Fruit fly (Drosophila melanogaster) whole organism, embryonic: ENCODE data around the gene CG43658.

Source experiments
- B-H2 ChIP-seq: fragments of 200-800 bp; sonication (Bioruptor generic); optimal IDR thresholded peaks from 2 replicates; lab custom pipeline; 2018; ENCODE audit warnings: missing biosample characterization, mild to moderate bottlenecking, missing genetic modification characterization
- CG10366 ChIP-seq: fragments of 200-800 bp; sonication (Bioruptor generic); IDR thresholded peaks from 2 replicates; pipeline ENCODE4 v1.3.6; 2022; ENCODE audit warnings: missing biosample characterization, missing genetic modification characterization
- CG12071 ChIP-seq: fragments of 200-800 bp; sonication (Bioruptor generic); optimal IDR thresholded peaks from 3 replicates; lab custom pipeline; 2018; ENCODE audit warnings: missing biosample characterization, mild to moderate bottlenecking, missing genetic modification characterization
- CG1233 ChIP-seq: fragments of 200-800 bp; sonication (Bioruptor generic); optimal IDR thresholded peaks from 4 replicates; lab custom pipeline; 2018; ENCODE audit warnings: missing biosample characterization, mild to moderate bottlenecking, missing genetic modification characterization
- CG14050 ChIP-seq: fragments of 200-800 bp; sonication (Bioruptor generic); IDR thresholded peaks from 3 replicates; pipeline ENCODE4 v1.3.6; 2022; ENCODE audit warnings: missing biosample characterization, missing genetic modification characterization
- CG14667 ChIP-seq: fragments of 200-800 bp; sonication (Bioruptor generic); IDR thresholded peaks from 2 replicates; pipeline ENCODE4 v1.3.6; 2022; ENCODE audit warnings: missing biosample characterization, missing genetic modification characterization
- CG1603 ChIP-seq: fragments of 200-800 bp; sonication (Bioruptor generic); optimal IDR thresholded peaks from 2 replicates; lab custom pipeline; 2019; ENCODE audit warnings: missing biosample characterization, mild to moderate bottlenecking, missing genetic modification characterization, moderate library complexity
- CG1832 ChIP-seq: fragments of 200-800 bp; sonication (Bioruptor generic); optimal IDR thresholded peaks from 2 replicates; lab custom pipeline; 2017; ENCODE audit warnings: missing biosample characterization, mild to moderate bottlenecking, missing genetic modification characterization, inconsistent platforms
- CG3163 ChIP-seq: fragments of 200-800 bp; sonication (Bioruptor generic); optimal IDR thresholded peaks from 3 replicates; lab custom pipeline; 2016; ENCODE audit warnings: missing biosample characterization, missing genetic modification characterization
- CG33557 ChIP-seq: fragments of 200-800 bp; sonication (Bioruptor generic); optimal IDR thresholded peaks from 2 replicates; lab custom pipeline; 2019; ENCODE audit warnings: missing biosample characterization, mild to moderate bottlenecking, missing genetic modification characterization, moderate library complexity
- CG34422 ChIP-seq: fragments of 200-800 bp; sonication (Bioruptor generic); IDR thresholded peaks from 3 replicates; pipeline ENCODE4 v1.3.6; 2022; ENCODE audit warnings: missing biosample characterization, missing genetic modification characterization
- CG3995 ChIP-seq: fragments of 200-800 bp; sonication (Bioruptor generic); optimal IDR thresholded peaks from 3 replicates; lab custom pipeline; 2016; ENCODE audit warnings: missing biosample characterization, missing genetic modification characterization
- CG4404 ChIP-seq: fragments of 200-800 bp; sonication (Bioruptor generic); IDR thresholded peaks from 2 replicates; pipeline ENCODE4 v1.3.6; 2022; ENCODE audit warnings: missing biosample characterization, missing genetic modification characterization
- CG4424 ChIP-seq: fragments of 200-800 bp; sonication (Bioruptor generic); optimal IDR thresholded peaks from 3 replicates; lab custom pipeline; 2016; ENCODE audit warnings: missing biosample characterization, missing genetic modification characterization
- CG6254 ChIP-seq: fragments of 200-800 bp; sonication (Bioruptor generic); optimal IDR thresholded peaks from 3 replicates; lab custom pipeline; 2017; ENCODE audit warnings: mild to moderate bottlenecking, missing biosample characterization, missing genetic modification reagents, missing genetic modification characterization
- CG6854 ChIP-seq: fragments of 200-800 bp; sonication (Bioruptor generic); optimal IDR thresholded peaks from 3 replicates; lab custom pipeline; 2017; ENCODE audit warnings: missing biosample characterization, mild to moderate bottlenecking, missing genetic modification characterization
- CG8089 ChIP-seq: fragments of 200-800 bp; sonication (Bioruptor generic); optimal IDR thresholded peaks from 3 replicates; lab custom pipeline; 2016; ENCODE audit warnings: missing biosample characterization, missing genetic modification characterization
- CG8924 ChIP-seq: fragments of 200-800 bp; optimal IDR thresholded peaks from 3 replicates; lab custom pipeline; 2019; ENCODE audit warnings: missing biosample characterization, mild to moderate bottlenecking, missing genetic modification characterization, moderate library complexity
- Camta ChIP-seq: fragments of 200-800 bp; sonication (Bioruptor generic); optimal IDR thresholded peaks from 2 replicates; lab custom pipeline; 2016; ENCODE audit warnings: missing biosample characterization, missing genetic modification characterization
- CoRest ChIP-seq: fragments of 200-800 bp; sonication (Bioruptor generic); optimal IDR thresholded peaks from 3 replicates; lab custom pipeline; 2018; ENCODE audit warnings: missing biosample characterization, mild to moderate bottlenecking, missing genetic modification characterization, moderate library complexity
- Dbx ChIP-seq: fragments of 200-800 bp; sonication (Bioruptor generic); IDR thresholded peaks from 3 replicates; pipeline ENCODE4 v1.3.6; 2022; ENCODE audit warnings: missing biosample characterization, missing genetic modification characterization
- Dek ChIP-seq: fragments of 200-800 bp; sonication (Bioruptor generic); optimal IDR thresholded peaks from 3 replicates; lab custom pipeline; 2019; ENCODE audit warnings: missing biosample characterization, mild to moderate bottlenecking, missing genetic modification characterization, moderate library complexity
- Fer3 ChIP-seq: fragments of 200-800 bp; sonication (Bioruptor generic); optimal IDR thresholded peaks from 2 replicates; lab custom pipeline; 2018; ENCODE audit warnings: missing biosample characterization, mild to moderate bottlenecking, missing genetic modification characterization, moderate library complexity
- Kr ChIP-seq: fragments of 200-800 bp; sonication (Bioruptor generic); optimal IDR thresholded peaks from 2 replicates; lab custom pipeline; 2017; ENCODE audit warnings: missing biosample characterization, mild to moderate bottlenecking, missing genetic modification characterization
- Med ChIP-seq: fragments of 200-800 bp; sonication (Bioruptor generic); peaks from one replicate; lab custom pipeline; 2016; ENCODE audit warnings: missing biosample characterization, missing genetic modification characterization, mild to moderate bottlenecking, inconsistent platforms, moderate library complexity
- Mes4 ChIP-seq: fragments of 200-800 bp; sonication (Bioruptor generic); optimal IDR thresholded peaks from 2 replicates; lab custom pipeline; 2016; ENCODE audit warnings: missing biosample characterization, missing genetic modification characterization
- NK7.1 ChIP-seq: fragments of 200-800 bp; sonication (Bioruptor generic); optimal IDR thresholded peaks from 3 replicates; lab custom pipeline; 2016; ENCODE audit warnings: missing biosample characterization, missing genetic modification characterization
- Nf-YA ChIP-seq: fragments of 200-800 bp; sonication (Bioruptor generic); IDR thresholded peaks from 2 replicates; pipeline ENCODE4 v1.3.6; 2022; ENCODE audit warnings: missing biosample characterization, missing genetic modification characterization
- Ptx1 ChIP-seq: fragments of 200-800 bp; sonication (Bioruptor generic); IDR thresholded peaks from 2 replicates; pipeline ENCODE4 v1.3.6; 2022; ENCODE audit warnings: missing biosample characterization, missing genetic modification characterization
- Sox102F ChIP-seq: fragments of 200-800 bp; sonication (Bioruptor generic); optimal IDR thresholded peaks from 2 replicates; lab custom pipeline; 2018; ENCODE audit warnings: missing biosample characterization, mild to moderate bottlenecking, missing genetic modification characterization, moderate library complexity
- Sry-δ ChIP-seq: fragments of 200-800 bp; sonication (Bioruptor generic); optimal IDR thresholded peaks from 2 replicates; lab custom pipeline; 2016; ENCODE audit warnings: missing biosample characterization, missing genetic modification characterization
- Ssrp ChIP-seq: fragments of 200-800 bp; sonication (Bioruptor generic); optimal IDR thresholded peaks from 2 replicates; lab custom pipeline; 2018; ENCODE audit warnings: missing biosample characterization, mild to moderate bottlenecking, missing genetic modification characterization, moderate library complexity
- Stat92E ChIP-seq, 3 experiments: fragments of >200 bp in 2 of 3; fragments of 200-800 bp in 1 of 3; sonication (Bioruptor generic) in 1 of 3; optimal IDR thresholded peaks; 2 replicates each; lab custom pipeline; 2017 to 2019; ENCODE audit warnings: missing biosample characterization in 3 of 3, missing genetic modification characterization in 3 of 3, mild to moderate bottlenecking in 1 of 3, moderate library complexity in 1 of 3
- Usf ChIP-seq: fragments of 200-800 bp; sonication (Bioruptor generic); optimal IDR thresholded peaks from 2 replicates; lab custom pipeline; 2017; ENCODE audit warnings: missing genotype, missing biosample characterization, missing genetic modification characterization
- Xrp1 ChIP-seq: fragments of 200-800 bp; sonication (Bioruptor generic); IDR thresholded peaks from 2 replicates; pipeline ENCODE4 v1.3.6; 2022; ENCODE audit warnings: missing biosample characterization, missing genetic modification characterization
- ab ChIP-seq: fragments of 200-800 bp; sonication (Bioruptor generic); optimal IDR thresholded peaks from 2 replicates; lab custom pipeline; 2016; ENCODE audit warnings: missing biosample characterization, missing genetic modification characterization
- cato ChIP-seq: fragments of 200-800 bp; sonication (Bioruptor generic); optimal IDR thresholded peaks from 2 replicates; lab custom pipeline; 2016; ENCODE audit warnings: missing biosample characterization, missing genetic modification characterization, borderline replicate concordance
- crp ChIP-seq, 2 experiments: fragments of 200-800 bp; sonication (Bioruptor generic); optimal IDR thresholded peaks; 2 replicates in 1 of 2; 3 replicates in 1 of 2; lab custom pipeline; 2017; ENCODE audit warnings: missing biosample characterization in 2 of 2, missing genetic modification characterization in 2 of 2, mild to moderate bottlenecking in 1 of 2, moderate library complexity in 1 of 2
- dmrt11E ChIP-seq: fragments of 200-800 bp; sonication (Bioruptor generic); optimal IDR thresholded peaks from 3 replicates; lab custom pipeline; 2018; ENCODE audit warnings: missing biosample characterization, mild to moderate bottlenecking, missing genetic modification characterization, moderate library complexity
- eyg ChIP-seq: fragments of 200-800 bp; sonication (Bioruptor generic); optimal IDR thresholded peaks from 3 replicates; lab custom pipeline; 2016; ENCODE audit warnings: missing biosample characterization, missing genetic modification characterization
- gfzf ChIP-seq: fragments of 200-800 bp; sonication (Bioruptor generic); optimal IDR thresholded peaks from 2 replicates; lab custom pipeline; 2016; ENCODE audit warnings: missing biosample characterization, mild to moderate bottlenecking, missing genetic modification characterization, moderate library complexity
- gsb ChIP-seq: fragments of 200-800 bp; sonication (Bioruptor generic); IDR thresholded peaks from 2 replicates; pipeline ENCODE4 v1.3.6; 2022; ENCODE audit warnings: missing biosample characterization, missing genetic modification characterization
- kah ChIP-seq: fragments of 200-800 bp; sonication (Bioruptor generic); optimal IDR thresholded peaks from 2 replicates; lab custom pipeline; 2018; ENCODE audit warnings: missing biosample characterization, mild to moderate bottlenecking, missing genetic modification characterization
- salm ChIP-seq: fragments of 200-800 bp; sonication (Bioruptor generic); optimal IDR thresholded peaks from 2 replicates; lab custom pipeline; 2018; ENCODE audit warnings: missing biosample characterization, mild to moderate bottlenecking, missing genetic modification characterization
- sob ChIP-seq: fragments of 200-800 bp; sonication (Bioruptor generic); IDR thresholded peaks from 2 replicates; pipeline ENCODE4 v1.3.6; 2022; ENCODE audit warnings: missing biosample characterization, missing genetic modification characterization
- tap ChIP-seq: fragments of 200-800 bp; optimal IDR thresholded peaks from 3 replicates; lab custom pipeline; 2019; ENCODE audit warnings: missing biosample characterization, mild to moderate bottlenecking, missing genetic modification characterization, moderate library complexity
- twi ChIP-seq: fragments of 200-800 bp; optimal IDR thresholded peaks from 2 replicates; lab custom pipeline; 2019; ENCODE audit warnings: missing biosample characterization, mild to moderate bottlenecking, missing genetic modification characterization, moderate library complexity
- unpg ChIP-seq: fragments of 200-800 bp; sonication (Bioruptor generic); optimal IDR thresholded peaks from 3 replicates; lab custom pipeline; 2018; ENCODE audit warnings: missing biosample characterization, mild to moderate bottlenecking, missing genetic modification characterization, moderate library complexity
- wek ChIP-seq: fragments of 200-800 bp; sonication (Bioruptor generic); optimal IDR thresholded peaks from 3 replicates; lab custom pipeline; 2018; ENCODE audit warnings: missing biosample characterization, mild to moderate bottlenecking, missing genetic modification characterization, moderate library complexity
- zen ChIP-seq: fragments of 200-800 bp; sonication (Bioruptor generic); optimal IDR thresholded peaks from 3 replicates; lab custom pipeline; 2018; ENCODE audit warnings: missing biosample characterization, mild to moderate bottlenecking, missing genetic modification characterization, moderate library complexity
- zf30C ChIP-seq: fragments of 200-800 bp; sonication (Bioruptor generic); optimal IDR thresholded peaks from 3 replicates; lab custom pipeline; 2018; ENCODE audit warnings: missing biosample characterization, mild to moderate bottlenecking, missing genetic modification characterization

The CG43658 gene

dm6 chrX:17471584-17471983, 89.4 kb downstream of the CG43658 start (continued):
- TF ChIP-seq CG1233 = no peak
- peak; percentile 32 for TF ChIP-seq unpg (GFP tag; lab: Kevin White, UChicago)
- no peak for TF ChIP-seq CG8089 (GFP tag; lab: Kevin White, UChicago)
- peak; percentile 14 for TF ChIP-seq CG33557 (GFP tag; lab: Kevin White, UChicago)
- no peak for TF ChIP-seq tap (tag; lab: Kevin White, UChicago)
- TF ChIP-seq NK7.1 (GFP tag; lab: Kevin White, UChicago) = no peak
- no peak for TF ChIP-seq eyg (GFP tag; lab: Kevin White, UChicago)
- TF ChIP-seq B-H2 (GFP tag; lab: Kevin White, UChicago) = no peak
- TF ChIP-seq CG14050 = no peak
- 0 out of 2 replicates have a peak, but pooled peaks have one; percentile 8 for TF ChIP-seq Ptx1 (GFP tag; lab: Robert Waterston, UW)
- no peak for TF ChIP-seq Usf (GFP tag; lab: Kevin White, UChicago)
- TF ChIP-seq Dbx (GFP tag; lab: Robert Waterston, UW) = no peak
- TF ChIP-seq ab (GFP tag; lab: Kevin White, UChicago) = no peak
- TF ChIP-seq CG4404 (GFP tag; lab: Robert Waterston, UW) = 0 out of 2 replicates have a peak, but pooled peaks have one; percentile 29
- TF ChIP-seq Fer3 (tag; lab: Kevin White, UChicago) = no peak
- TF ChIP-seq Sry-δ (GFP tag; lab: Kevin White, UChicago) = no peak
- peak; percentile 58 for TF ChIP-seq CG8924
- TF ChIP-seq Nf-YA (GFP tag; lab: Robert Waterston, UW) = no peak
- no peak for TF ChIP-seq CG14667 (GFP tag; lab: Robert Waterston, UW)
- TF ChIP-seq zf30C (GFP tag; lab: Kevin White, UChicago) = no peak
- TF ChIP-seq Ssrp (tag; lab: Kevin White, UChicago) = peak; percentile 49
- no peak for TF ChIP-seq gfzf (GFP tag; lab: Kevin White, UChicago)
- TF ChIP-seq crp (GFP tag; optimal IDR thresholded peaks at IDR 0.05; lab: Kevin White, UChicago) = no peak
- no peak for TF ChIP-seq sob (GFP tag; lab: Robert Waterston, UW)
- TF ChIP-seq CG6254 = peak; percentile 13
- TF ChIP-seq kah (GFP tag; lab: Kevin White, UChicago) = no peak
- TF ChIP-seq dmrt11E = peak; percentile 82
- no peak for TF ChIP-seq CG6854 (GFP tag; lab: Kevin White, UChicago)
- no peak for TF ChIP-seq Camta (GFP tag; lab: Kevin White, UChicago)
- TF ChIP-seq cato (GFP tag; lab: Kevin White, UChicago) = no peak
- no peak for TF ChIP-seq zen (tag; lab: Kevin White, UChicago)
- TF ChIP-seq Dek (tag; lab: Kevin White, UChicago) = no peak
- TF ChIP-seq Mes4 (GFP tag; lab: Kevin White, UChicago) = no peak
- TF ChIP-seq CG3163 (GFP tag; lab: Kevin White, UChicago) = no peak
- no peak for TF ChIP-seq twi (tag; lab: Kevin White, UChicago)
- TF ChIP-seq CoRest (tag; lab: Kevin White, UChicago) = peak; percentile 40
- TF ChIP-seq Kr = no peak
- TF ChIP-seq Stat92E (GFP tag; optimal IDR thresholded peaks at IDR 0.05; lab: Kevin White, UChicago) = no peak
- TF ChIP-seq CG12071 (GFP tag; lab: Kevin White, UChicago) = no peak
- TF ChIP-seq Sox102F (GFP tag; lab: Kevin White, UChicago) = peak; percentile 23
- peak; percentile 54; the same call in 1 of the 2 replicates for TF ChIP-seq Xrp1 (GFP tag; lab: Robert Waterston, UW)
- TF ChIP-seq salm (tag; lab: Kevin White, UChicago) = no peak
- TF ChIP-seq CG4424 = no peak
- TF ChIP-seq Med (GFP tag; lab: Kevin White, UChicago) = no peak
- TF ChIP-seq CG10366 (GFP tag; lab: Robert Waterston, UW) = no peak
- no peak for TF ChIP-seq CG1603 (tag; lab: Kevin White, UChicago)
- TF ChIP-seq wek (GFP tag; lab: Kevin White, UChicago) = no peak
- no peak for TF ChIP-seq CG3995 (GFP tag; lab: Kevin White, UChicago)
- no peak for TF ChIP-seq gsb (GFP tag; lab: Robert Waterston, UW)
- no peak for TF ChIP-seq CG34422 (GFP tag; lab: Robert Waterston, UW)
- TF ChIP-seq CG1832 (GFP tag; lab: Kevin White, UChicago) = no peak
